Worm (Caenorhabditis elegans): ENCODE data around the gene R03A10.5.

ce11 chrX:15441686-15442067, 4.8 kb upstream of the R03A10.5 start, which contains the start of gene nkat-3:
- no peak for TF ChIP-seq ceh-13 (GFP tag; optimal IDR thresholded peaks at IDR 0.05)
- no peak for TF ChIP-seq hmg-4 (GFP tag; optimal IDR thresholded peaks at IDR 0.05)
- no peak for TF ChIP-seq hnd-1 (tag; optimal IDR thresholded peaks at IDR 0.05)
- TF ChIP-seq flt-1 (GFP tag; IDR thresholded peaks at IDR 0.05), result no peak
- no peak for TF ChIP-seq sea-1 (GFP tag; conservative IDR thresholded peaks at IDR 0.05)
- no peak for TF ChIP-seq ama-1 (optimal IDR thresholded peaks at IDR 0.05)
- TF ChIP-seq scrt-1 (GFP tag; IDR thresholded peaks at IDR 0.05), result no peak
- no peak for TF ChIP-seq aly-1 (tag; optimal IDR thresholded peaks at IDR 0.05)
- no peak for TF ChIP-seq ceh-36 (tag; optimal IDR thresholded peaks at IDR 0.05)
- no peak for TF ChIP-seq ets-7 (tag; optimal IDR thresholded peaks at IDR 0.05)
